Fruit fly (Drosophila melanogaster): ENCODE results near the gene CG43062.

dm6 chr3R:11775207-11775606 is 25.1 kb downstream of the CG43062 start:
- TF ChIP-seq Sin3A (optimal IDR thresholded peaks at IDR 0.05) (no peak), Myc (optimal IDR thresholded peaks at IDR 0.05) (no peak), psq (optimal IDR thresholded peaks at IDR 0.05) (no peak), h (optimal IDR thresholded peaks at IDR 0.05) (no peak), insv (optimal IDR thresholded peaks at IDR 0.05) (no peak), ttk (optimal IDR thresholded peaks at IDR 0.05) (no peak)
